Fruit fly (Drosophila melanogaster): ENCODE measurements around the gene CG5707.

Gene CG5707

dm6 chr3L:2174232-2174631, 17.8 kb downstream of the CG5707 start, which contains the start of gene CG15820:
Gene CG15820, minus strand, starts transcription at chr3L:2174332.
- no peak for TF ChIP-seq CG8359 (GFP tag; optimal IDR thresholded peaks at IDR 0.05; ENCODE audit: borderline replicate concordance)
- no peak for TF ChIP-seq gcm (GFP tag; optimal IDR thresholded peaks at IDR 0.05)
- no peak for TF ChIP-seq lmd (GFP tag; IDR thresholded peaks at IDR 0.05)
- no peak for TF ChIP-seq sqz (GFP tag; optimal IDR thresholded peaks at IDR 0.05)
- no peak for TF ChIP-seq lola (GFP tag; optimal IDR thresholded peaks at IDR 0.05)
- no peak for TF ChIP-seq Sry-β (GFP tag; optimal IDR thresholded peaks at IDR 0.05)
- TF ChIP-seq Eip74EF (GFP tag; optimal IDR thresholded peaks at IDR 0.05): no peak
- no peak for TF ChIP-seq wor (GFP tag; IDR thresholded peaks at IDR 0.05)
- no peak for TF ChIP-seq Awh (GFP tag; IDR thresholded peaks at IDR 0.05)
- TF ChIP-seq CG31388 (GFP tag; optimal IDR thresholded peaks at IDR 0.05): no peak
- no peak for TF ChIP-seq ato (GFP tag; IDR thresholded peaks at IDR 0.05; ENCODE audit: partially characterized antibody)
- no peak for TF ChIP-seq H2.0 (GFP tag; IDR thresholded peaks at IDR 0.05)
- TF ChIP-seq fd102C (GFP tag; optimal IDR thresholded peaks at IDR 0.05): no peak
- TF ChIP-seq ap (GFP tag; IDR thresholded peaks at IDR 0.05): no peak
- TF ChIP-seq CG30403 (GFP tag; optimal IDR thresholded peaks at IDR 0.05): no peak
- TF ChIP-seq hb (GFP tag; IDR thresholded peaks at IDR 0.05; ENCODE audit: partially characterized antibody): no peak

DNA sequence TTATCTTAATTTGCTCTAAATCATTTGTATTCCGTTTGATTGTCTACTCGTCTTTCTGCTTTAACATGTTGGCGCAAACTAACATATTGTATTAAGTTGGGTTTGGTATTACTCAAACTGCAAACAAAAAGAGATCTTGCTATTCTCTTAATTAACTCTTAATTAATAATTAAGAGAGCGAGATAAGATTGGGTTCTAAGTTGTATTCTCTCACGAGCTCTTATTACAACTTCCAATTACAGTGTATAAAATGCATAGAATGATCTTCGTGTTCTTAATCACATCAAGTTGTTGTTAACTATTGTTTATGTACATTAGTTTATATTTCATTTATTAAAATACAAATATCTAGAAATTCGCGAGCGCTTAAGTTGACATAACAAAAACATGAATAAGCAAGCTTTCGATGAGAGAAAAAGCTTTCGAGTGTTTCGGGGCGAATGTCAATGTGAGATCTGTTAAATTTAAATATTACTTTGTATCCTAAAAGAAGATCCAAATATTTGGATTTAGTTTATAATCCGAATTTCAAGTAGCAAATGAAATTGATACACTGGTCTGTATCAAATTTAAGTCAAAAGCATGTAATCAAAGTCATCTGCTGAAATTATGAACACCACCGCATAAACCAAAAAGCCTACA, 21.0 kb downstream of the CG5707 start, which contains the start of gene CG5704:
TSS of gene CG5704 (minus strand) at position 87 of the 642 bp plus-strand sequence.
- TF ChIP-seq exex (tag; optimal IDR thresholded peaks at IDR 0.05): peak; percentile 19
- TF ChIP-seq ham (GFP tag; IDR thresholded peaks at IDR 0.05): no peak
- no peak for TF ChIP-seq CG13775 (GFP tag; optimal IDR thresholded peaks at IDR 0.05)
- peak; percentile 31 for TF ChIP-seq Myb (GFP tag; optimal IDR thresholded peaks at IDR 0.05)
- no peak for TF ChIP-seq CG18619 (GFP tag; optimal IDR thresholded peaks at IDR 0.05)
- TF ChIP-seq mirr (GFP tag; optimal IDR thresholded peaks at IDR 0.05): no peak
- TF ChIP-seq Eip74EF (GFP tag; optimal IDR thresholded peaks at IDR 0.05): no peak
- no peak for TF ChIP-seq crol (GFP tag; IDR thresholded peaks at IDR 0.05)
- TF ChIP-seq tin (GFP tag; optimal IDR thresholded peaks at IDR 0.05): no peak
- TF ChIP-seq crc (GFP tag; optimal IDR thresholded peaks at IDR 0.05): no peak
- no peak for TF ChIP-seq zfh2 (GFP tag; optimal IDR thresholded peaks at IDR 0.05)
- TF ChIP-seq NC2α (GFP tag; optimal IDR thresholded peaks at IDR 0.05): no peak
- TF ChIP-seq CG13894 (tag; optimal IDR thresholded peaks at IDR 0.05): no peak
- TF ChIP-seq chm (GFP tag; IDR thresholded peaks at IDR 0.05): no peak
- no peak for TF ChIP-seq Asciz (GFP tag; optimal IDR thresholded peaks at IDR 0.05)
- TF ChIP-seq CG7556 (GFP tag; optimal IDR thresholded peaks at IDR 0.05): no peak
- TF ChIP-seq odd (GFP tag; optimal IDR thresholded peaks at IDR 0.05): no peak
- no peak for TF ChIP-seq org-1 (GFP tag; optimal IDR thresholded peaks at IDR 0.05)
- no peak for TF ChIP-seq esg (GFP tag; conservative IDR thresholded peaks at IDR 0.05)
- TF ChIP-seq Oaz (GFP tag; IDR thresholded peaks at IDR 0.05): no peak
- no peak for TF ChIP-seq Fer1 (GFP tag; optimal IDR thresholded peaks at IDR 0.05)
- no peak for TF ChIP-seq caup (GFP tag; optimal IDR thresholded peaks at IDR 0.05; ENCODE audit: severe bottlenecking)
- no peak for TF ChIP-seq CG8765 (GFP tag; IDR thresholded peaks at IDR 0.05)
- peak; percentile 53 to 78 for TF ChIP-seq Trl (optimal IDR thresholded peaks at IDR 0.05)
- TF ChIP-seq Trl (GFP tag; optimal IDR thresholded peaks at IDR 0.05): no peak
- TF ChIP-seq chinmo (GFP tag; IDR thresholded peaks at IDR 0.05; ENCODE audit: partially characterized antibody): 0 out of 4 replicates have a peak, but pooled peaks have one; percentile 35
- no peak for TF ChIP-seq Deaf1 (tag; optimal IDR thresholded peaks at IDR 0.05)
- no peak for TF ChIP-seq CG18764 (GFP tag; optimal IDR thresholded peaks at IDR 0.05)
- peak; percentile 30 for TF ChIP-seq sd (tag; optimal IDR thresholded peaks at IDR 0.05)
- no peak for TF ChIP-seq zen2 (GFP tag; IDR thresholded peaks at IDR 0.05; ENCODE audit: partially characterized antibody)
- TF ChIP-seq CG3163 (GFP tag; optimal IDR thresholded peaks at IDR 0.05): peak; percentile 56
- TF ChIP-seq Pdp1 (GFP tag; optimal IDR thresholded peaks at IDR 0.05): peak in 1 of 2 experiments; percentile 39
- TF ChIP-seq phol (tag; optimal IDR thresholded peaks at IDR 0.05): no peak
- no peak for TF ChIP-seq cad (GFP tag; optimal IDR thresholded peaks at IDR 0.05)
